Worm (Caenorhabditis elegans): Measurements from ENCODE around the gene ZC239.13.

- TF ChIP-seq pha-4 (tag; optimal IDR thresholded peaks at IDR 0.05) (no peak), odd-2 (tag; optimal IDR thresholded peaks at IDR 0.05) (no peak), ceh-45 (GFP tag; IDR thresholded peaks at IDR 0.05) (no peak), dve-1 (tag; optimal IDR thresholded peaks at IDR 0.05) (no peak), rnt-1 (tag; optimal IDR thresholded peaks at IDR 0.05) (no peak), ceh-48 (tag; optimal IDR thresholded peaks at IDR 0.05) (no peak), tbx-2 (tag; optimal IDR thresholded peaks at IDR 0.05) (no peak), ceh-30 (tag; optimal IDR thresholded peaks at IDR 0.05) (no peak), sox-2 (GFP tag; IDR thresholded peaks at IDR 0.05) (no peak), ceh-14 (tag; optimal IDR thresholded peaks at IDR 0.05) (no peak), unc-86 (tag; optimal IDR thresholded peaks at IDR 0.05) (no peak)
Observed at ce11 chrII:3262504-3262903, 39.9 kb upstream of the ZC239.13 start, which contains the start of gene F02E11.2.
